Worm (Caenorhabditis elegans): ENCODE measurements around the gene F29B9.7.

ce11 chrIV:4659277-4659676 is 9.7 kb downstream of the F29B9.7 start, which contains the start of gene mrps-21:
- TF ChIP-seq nhr-76 (tag; optimal IDR thresholded peaks at IDR 0.05) (no peak), pqm-1 (tag; optimal IDR thresholded peaks at IDR 0.05) (no peak), irx-1 (tag; optimal IDR thresholded peaks at IDR 0.05) (no peak), ztf-4 (tag; optimal IDR thresholded peaks at IDR 0.05) (no peak), ztf-11 (tag; optimal IDR thresholded peaks at IDR 0.05) (no peak), unc-86 (tag; optimal IDR thresholded peaks at IDR 0.05) (no peak), skn-1 (tag; optimal IDR thresholded peaks at IDR 0.05) (no peak), nhr-28 (tag; optimal IDR thresholded peaks at IDR 0.05) (no peak), zag-1 (tag; optimal IDR thresholded peaks at IDR 0.05) (no peak), snpc-4 (tag; optimal IDR thresholded peaks at IDR 0.05) (no peak), blmp-1 (tag; optimal IDR thresholded peaks at IDR 0.05) (no peak), fkh-4 (tag; optimal IDR thresholded peaks at IDR 0.05; ENCODE audit: borderline replicate concordance) (no peak)
